Worm (Caenorhabditis elegans): ENCODE results near the gene C42C1.9.

ce11 chrIV:12244706-12245105 lies 44.5 kb upstream of the C42C1.9 start, which contains the start of gene sre-15:
- TF ChIP-seq nhr-23 (tag; optimal IDR thresholded peaks at IDR 0.05) (no peak), nhr-25 (tag; optimal IDR thresholded peaks at IDR 0.05) (no peak), ztf-11 (tag; optimal IDR thresholded peaks at IDR 0.05) (no peak), fos-1 (tag; optimal IDR thresholded peaks at IDR 0.05) (no peak), nhr-28 (tag; optimal IDR thresholded peaks at IDR 0.05) (no peak), ama-1 (optimal IDR thresholded peaks at IDR 0.05) (no peak), unc-62 (GFP tag; optimal IDR thresholded peaks at IDR 0.05) (no peak)
